Worm (Caenorhabditis elegans) whole organism, L4 larva: ENCODE results near the gene F28A12.10.

Experiments used
- ZK546.5 ChIP-seq, 2 experiments: sonication (generic microtip); optimal IDR thresholded peaks; 2 replicates each; lab custom pipeline; 2017; ENCODE audit warnings: missing biosample characterization in 2 of 2, missing genetic modification characterization in 2 of 2
- ama-1 ChIP-seq: fragments of 150-350 bp; optimal IDR thresholded peaks from 2 replicates; lab custom pipeline; 2014; ENCODE audit warnings: inconsistent platforms, mixed read lengths
- ceh-28 ChIP-seq: fragments of 150-350 bp; optimal IDR thresholded peaks from 2 replicates; lab custom pipeline; 2014; ENCODE audit warnings: missing biosample characterization, missing genetic modification reagents, missing genetic modification characterization
- fkh-10 ChIP-seq: fragments of 150-350 bp; optimal IDR thresholded peaks from 2 replicates; lab custom pipeline; 2014; ENCODE audit warnings: missing biosample characterization, missing genetic modification reagents, missing genetic modification characterization
- nhr-77 ChIP-seq: fragments of 150-350 bp; optimal IDR thresholded peaks from 2 replicates; lab custom pipeline; 2014; ENCODE audit warnings: missing biosample characterization, missing genetic modification characterization
- unc-39 ChIP-seq: sonication (generic microtip); optimal IDR thresholded peaks from 2 replicates; lab custom pipeline; 2017; ENCODE audit warnings: missing biosample characterization, missing genetic modification characterization

ce11 chrV:8602638-8603037 is 34.9 kb downstream of the F28A12.10 start, which contains the start of gene F41E6.15:
- no peak for TF ChIP-seq ZK546.5 (tag; optimal IDR thresholded peaks at IDR 0.05; lab: Kevin White, UChicago)
- no peak for TF ChIP-seq unc-39 (tag; lab: Kevin White, UChicago)
- no peak for TF ChIP-seq nhr-77 (tag; lab: Kevin White, UChicago)
- TF ChIP-seq ama-1: no peak
- TF ChIP-seq fkh-10 (GFP tag; lab: Kevin White, UChicago): no peak
- TF ChIP-seq ceh-28: no peak
